Worm (Caenorhabditis elegans): Measurements from ENCODE around the gene nfx-1.

DNA sequence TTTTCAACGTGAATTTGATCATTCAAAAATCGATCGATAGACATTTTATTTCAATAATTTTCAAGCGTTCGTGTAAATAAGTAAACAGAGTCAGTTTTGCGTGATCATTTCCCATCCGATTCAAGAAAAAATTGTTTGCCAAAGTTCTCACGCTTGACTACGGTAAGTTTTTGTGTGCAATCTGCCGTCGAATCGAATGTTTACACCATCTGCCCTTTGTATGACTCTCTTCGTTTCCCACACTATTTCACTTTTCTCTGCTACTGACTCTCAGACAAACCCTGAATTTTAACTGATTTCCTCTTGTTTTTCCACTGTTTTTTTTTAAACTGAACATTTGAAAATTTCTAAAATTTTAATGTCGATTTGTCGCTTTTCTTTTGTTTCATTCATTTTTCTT is 30.4 kb upstream of the nfx-1 start:
- TF ChIP-seq hlh-13 (GFP tag; optimal IDR thresholded peaks at IDR 0.05) (no peak), ceh-9 (tag; optimal IDR thresholded peaks at IDR 0.05) (no peak), che-1 (tag; optimal IDR thresholded peaks at IDR 0.05) (no peak), fkh-6 (tag; optimal IDR thresholded peaks at IDR 0.05) (no peak), pqm-1 (tag; optimal IDR thresholded peaks at IDR 0.05) (no peak), fax-1 (tag; optimal IDR thresholded peaks at IDR 0.05) (no peak), odd-2 (tag; optimal IDR thresholded peaks at IDR 0.05) (no peak), pha-2 (tag; optimal IDR thresholded peaks at IDR 0.05) (no peak)

All from whole organism, late embryonic.